Worm (Caenorhabditis elegans): ENCODE measurements around the gene elks-1.

ce11 chrIV:3384047-3384446, 34.2 kb upstream of the elks-1 start, which contains the start of gene B0546.4:
- TF ChIP-seq ces-1 (GFP tag; optimal IDR thresholded peaks at IDR 0.05) (no peak), blmp-1 (tag; optimal IDR thresholded peaks at IDR 0.05) (no peak), nhr-12 (tag; optimal IDR thresholded peaks at IDR 0.05) (no peak), M03D4.4 (tag; optimal IDR thresholded peaks at IDR 0.05) (no peak), unc-62 (GFP tag; optimal IDR thresholded peaks at IDR 0.05) (no peak), ceh-83 (GFP tag; optimal IDR thresholded peaks at IDR 0.05) (no peak), mab-5 (tag; optimal IDR thresholded peaks at IDR 0.05) (no peak), nhr-28 (tag; optimal IDR thresholded peaks at IDR 0.05) (no peak), mls-2 (tag; optimal IDR thresholded peaks at IDR 0.05) (no peak), elt-3 (tag; optimal IDR thresholded peaks at IDR 0.05) (no peak), snpc-4 (tag; optimal IDR thresholded peaks at IDR 0.05) (no peak), pha-4 (tag; optimal IDR thresholded peaks at IDR 0.05) (no peak)

All from whole organism, mixed stage, embryonic.